Worm (Caenorhabditis elegans): ENCODE results near the gene C01G5.4.

C01G5.4 gene

DNA sequence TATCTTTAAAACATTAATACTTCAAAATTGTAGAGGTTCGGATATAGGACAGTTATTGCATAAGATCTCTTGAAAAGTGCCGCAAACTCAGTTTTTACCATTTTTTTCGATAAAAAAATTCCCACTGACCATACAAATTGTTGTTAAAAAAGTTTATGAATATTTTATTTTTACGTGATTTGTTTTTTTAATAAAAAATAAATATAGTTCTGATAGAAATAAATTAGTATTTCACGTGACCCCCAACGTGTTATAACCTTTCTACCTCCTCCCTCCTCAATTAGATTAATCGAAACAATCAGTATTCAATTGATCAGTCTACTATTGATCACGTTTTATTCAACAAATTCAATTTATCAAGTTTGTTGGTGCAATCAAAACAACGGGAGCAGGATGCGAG is at the start of gene C01G5.4:
Gene C01G5.4 (plus strand): TSS at position 301 of the 400 bp plus-strand sequence.
- no peak for TF ChIP-seq flt-1 (GFP tag; IDR thresholded peaks at IDR 0.05)
- no peak for TF ChIP-seq cog-1 (tag; optimal IDR thresholded peaks at IDR 0.05)
- TF ChIP-seq tab-1 (GFP tag; IDR thresholded peaks at IDR 0.05), result no peak
- no peak for TF ChIP-seq klf-2 (GFP tag; conservative IDR thresholded peaks at IDR 0.05)
- TF ChIP-seq ztf-29 (GFP tag; IDR thresholded peaks at IDR 0.05), result no peak
- TF ChIP-seq med-1 (GFP tag; optimal IDR thresholded peaks at IDR 0.05; ENCODE audit: insufficient read depth), result no peak
- TF ChIP-seq ref-1 (GFP tag; conservative IDR thresholded peaks at IDR 0.05), result no peak

- TF ChIP-seq cog-1 (tag; optimal IDR thresholded peaks at IDR 0.05) (no peak), flt-1 (GFP tag; IDR thresholded peaks at IDR 0.05) (no peak), ztf-29 (GFP tag; IDR thresholded peaks at IDR 0.05) (no peak), T22C8.4 (GFP tag; IDR thresholded peaks at IDR 0.05) (no peak), ztf-23 (GFP tag; IDR thresholded peaks at IDR 0.05) (no peak), med-1 (GFP tag; optimal IDR thresholded peaks at IDR 0.05; ENCODE audit: insufficient read depth) (no peak), ref-1 (GFP tag; conservative IDR thresholded peaks at IDR 0.05) (no peak), klf-2 (GFP tag; conservative IDR thresholded peaks at IDR 0.05) (no peak), tab-1 (GFP tag; IDR thresholded peaks at IDR 0.05) (no peak)
Observed at ce11 chrIV:6487047-6487446, 44.5 kb upstream of the C01G5.4 start, which contains the start of gene Y73B6BL.37. Y73B6BL.37 (plus strand) TSS chrIV:6487347.

DNA sequence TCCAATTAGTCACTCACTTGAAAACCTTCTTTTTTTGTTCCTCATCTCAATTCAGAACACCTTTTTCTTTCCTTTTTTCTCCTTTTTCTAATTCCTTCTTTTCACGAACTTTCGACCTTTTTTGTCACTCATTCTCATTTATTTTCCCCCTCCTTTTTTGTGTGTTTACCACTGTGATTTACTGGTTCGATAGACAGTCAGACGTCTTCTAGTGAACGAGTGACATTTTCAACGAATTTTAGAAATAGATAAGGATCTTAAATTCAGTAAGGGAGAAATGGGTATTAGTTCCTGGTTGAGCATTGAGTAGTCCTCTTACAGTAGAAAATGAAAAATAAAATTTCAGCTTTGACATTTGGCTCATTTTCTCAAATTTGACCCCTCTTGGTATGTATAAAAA is 39.6 kb upstream of the C01G5.4 start:
- TF ChIP-seq flt-1 (GFP tag; IDR thresholded peaks at IDR 0.05) (no peak), T22C8.4 (GFP tag; IDR thresholded peaks at IDR 0.05) (no peak), ref-1 (GFP tag; conservative IDR thresholded peaks at IDR 0.05) (no peak), ztf-29 (GFP tag; IDR thresholded peaks at IDR 0.05) (no peak), tab-1 (GFP tag; IDR thresholded peaks at IDR 0.05) (no peak), med-1 (GFP tag; optimal IDR thresholded peaks at IDR 0.05; ENCODE audit: insufficient read depth) (no peak), ztf-23 (GFP tag; IDR thresholded peaks at IDR 0.05) (no peak), cog-1 (tag; optimal IDR thresholded peaks at IDR 0.05) (no peak), klf-2 (GFP tag; conservative IDR thresholded peaks at IDR 0.05) (no peak)

ce11 chrIV:6493299-6493698 is 38.3 kb upstream of the C01G5.4 start, which contains the start of gene Y73B6BL.44:
Y73B6BL.44 (plus strand) TSS chrIV:6493599.
- TF ChIP-seq ztf-23 (GFP tag; IDR thresholded peaks at IDR 0.05) (no peak), cog-1 (tag; optimal IDR thresholded peaks at IDR 0.05) (no peak), med-1 (GFP tag; optimal IDR thresholded peaks at IDR 0.05; ENCODE audit: insufficient read depth) (no peak), ztf-29 (GFP tag; IDR thresholded peaks at IDR 0.05) (no peak), T22C8.4 (GFP tag; IDR thresholded peaks at IDR 0.05) (no peak), ref-1 (GFP tag; conservative IDR thresholded peaks at IDR 0.05) (no peak), flt-1 (GFP tag; IDR thresholded peaks at IDR 0.05) (no peak), klf-2 (GFP tag; conservative IDR thresholded peaks at IDR 0.05) (no peak)

DNA sequence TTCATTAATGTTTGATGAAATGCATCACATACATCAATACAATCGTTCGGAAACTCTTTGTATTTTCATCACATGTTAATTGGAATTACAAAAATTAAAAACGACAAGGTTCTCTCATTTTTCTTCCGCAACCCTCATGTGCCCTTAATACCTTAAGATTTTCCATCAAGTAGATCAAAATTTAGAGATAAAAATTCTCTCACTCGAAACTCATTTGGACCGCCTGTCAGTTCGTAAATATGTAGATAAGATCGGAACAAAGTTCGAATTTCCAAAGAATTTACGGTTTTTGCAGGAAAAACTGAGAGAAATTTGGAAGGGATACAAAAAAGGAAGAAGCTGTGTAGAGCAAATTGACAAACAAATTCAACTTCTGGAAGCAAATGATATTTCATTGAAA is 35.4 kb upstream of the C01G5.4 start:
- TF ChIP-seq klf-2 (GFP tag; conservative IDR thresholded peaks at IDR 0.05) (no peak), tab-1 (GFP tag; IDR thresholded peaks at IDR 0.05) (no peak), med-1 (GFP tag; optimal IDR thresholded peaks at IDR 0.05; ENCODE audit: insufficient read depth) (no peak), ztf-29 (GFP tag; IDR thresholded peaks at IDR 0.05) (no peak), T22C8.4 (GFP tag; IDR thresholded peaks at IDR 0.05) (no peak), ref-1 (GFP tag; conservative IDR thresholded peaks at IDR 0.05) (no peak), cog-1 (tag; optimal IDR thresholded peaks at IDR 0.05) (no peak), ztf-23 (GFP tag; IDR thresholded peaks at IDR 0.05) (no peak)

- no peak for TF ChIP-seq tab-1 (GFP tag; IDR thresholded peaks at IDR 0.05)
- TF ChIP-seq cog-1 (tag; optimal IDR thresholded peaks at IDR 0.05), result no peak
- TF ChIP-seq ztf-23 (GFP tag; IDR thresholded peaks at IDR 0.05), result no peak
- no peak for TF ChIP-seq ref-1 (GFP tag; conservative IDR thresholded peaks at IDR 0.05)
- TF ChIP-seq ztf-29 (GFP tag; IDR thresholded peaks at IDR 0.05), result no peak
- no peak for TF ChIP-seq T22C8.4 (GFP tag; IDR thresholded peaks at IDR 0.05)
- no peak for TF ChIP-seq med-1 (GFP tag; optimal IDR thresholded peaks at IDR 0.05; ENCODE audit: insufficient read depth)
- TF ChIP-seq klf-2 (GFP tag; conservative IDR thresholded peaks at IDR 0.05), result no peak
- no peak for TF ChIP-seq flt-1 (GFP tag; IDR thresholded peaks at IDR 0.05)
Observed at ce11 chrIV:6500433-6500832, 31.1 kb upstream of the C01G5.4 start.

- TF ChIP-seq klf-2 (GFP tag; conservative IDR thresholded peaks at IDR 0.05) (no peak), cog-1 (tag; optimal IDR thresholded peaks at IDR 0.05) (peak; percentile 9)
Observed at ce11 chrIV:6500843-6501242, 30.7 kb upstream of the C01G5.4 start.

- no peak for TF ChIP-seq tab-1 (GFP tag; IDR thresholded peaks at IDR 0.05)
- no peak for TF ChIP-seq ztf-23 (GFP tag; IDR thresholded peaks at IDR 0.05)
- no peak for TF ChIP-seq T22C8.4 (GFP tag; IDR thresholded peaks at IDR 0.05)
- no peak for TF ChIP-seq cog-1 (tag; optimal IDR thresholded peaks at IDR 0.05)
- no peak for TF ChIP-seq med-1 (GFP tag; optimal IDR thresholded peaks at IDR 0.05; ENCODE audit: insufficient read depth)
Observed at ce11 chrIV:6502725-6503124, 28.8 kb upstream of the C01G5.4 start.

ce11 chrIV:6506424-6506823 is 25.1 kb upstream of the C01G5.4 start, which contains the start of gene pqn-89:
pqn-89 (plus strand) TSS chrIV:6506724.
- TF ChIP-seq klf-2 (GFP tag; conservative IDR thresholded peaks at IDR 0.05) (no peak), ztf-23 (GFP tag; IDR thresholded peaks at IDR 0.05) (no peak), T22C8.4 (GFP tag; IDR thresholded peaks at IDR 0.05) (no peak), med-1 (GFP tag; optimal IDR thresholded peaks at IDR 0.05; ENCODE audit: insufficient read depth) (no peak), ref-1 (GFP tag; conservative IDR thresholded peaks at IDR 0.05) (no peak), flt-1 (GFP tag; IDR thresholded peaks at IDR 0.05) (no peak), ztf-29 (GFP tag; IDR thresholded peaks at IDR 0.05) (no peak), cog-1 (tag; optimal IDR thresholded peaks at IDR 0.05) (no peak), tab-1 (GFP tag; IDR thresholded peaks at IDR 0.05) (no peak)

DNA sequence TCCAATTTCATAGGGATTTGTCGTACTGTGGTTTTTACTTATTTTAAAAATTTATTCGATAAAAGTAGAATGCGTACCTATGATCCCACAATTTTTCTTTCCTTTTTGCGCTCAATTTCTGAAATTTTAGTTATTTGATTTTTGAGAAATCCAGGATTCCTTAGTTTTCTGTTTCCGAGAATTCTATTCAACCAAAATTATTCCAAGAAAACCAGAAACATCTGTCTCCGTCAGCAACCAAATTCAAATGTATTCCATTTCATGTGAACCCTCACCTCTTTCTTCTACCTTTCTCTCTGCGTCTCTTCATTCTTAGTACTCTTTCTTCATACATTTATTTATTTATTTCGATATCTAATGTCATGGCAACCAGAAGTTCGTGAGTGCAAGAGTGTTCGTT is 19.8 kb upstream of the C01G5.4 start:
- no peak for TF ChIP-seq tab-1 (GFP tag; IDR thresholded peaks at IDR 0.05)

- TF ChIP-seq tab-1 (GFP tag; IDR thresholded peaks at IDR 0.05), result no peak
- TF ChIP-seq cog-1 (tag; optimal IDR thresholded peaks at IDR 0.05), result no peak
- TF ChIP-seq T22C8.4 (GFP tag; IDR thresholded peaks at IDR 0.05), result no peak
- no peak for TF ChIP-seq flt-1 (GFP tag; IDR thresholded peaks at IDR 0.05)
- TF ChIP-seq ztf-29 (GFP tag; IDR thresholded peaks at IDR 0.05), result no peak
- no peak for TF ChIP-seq ztf-23 (GFP tag; IDR thresholded peaks at IDR 0.05)
- TF ChIP-seq klf-2 (GFP tag; conservative IDR thresholded peaks at IDR 0.05), result no peak
- no peak for TF ChIP-seq med-1 (GFP tag; optimal IDR thresholded peaks at IDR 0.05; ENCODE audit: insufficient read depth)
- TF ChIP-seq ref-1 (GFP tag; conservative IDR thresholded peaks at IDR 0.05), result no peak
Observed at ce11 chrIV:6514700-6515099, 16.9 kb upstream of the C01G5.4 start.

Data from whole organism, midembryonic.